Worm (Caenorhabditis elegans) whole organism, young adult: ENCODE measurements around the gene algn-1.

Experiments used
- B0035.1 ChIP-seq: sonication (generic microtip); optimal IDR thresholded peaks from 2 replicates; lab custom pipeline; 2016; ENCODE audit warnings: missing genetic modification characterization, mild to moderate bottlenecking, missing compliant biosample characterization, missing genotype, missing genetic modification reagents
- B0336.3 ChIP-seq: fragments of 200-800 bp; sonication (Bioruptor generic); IDR thresholded peaks from 2 replicates; pipeline ENCODE4 v1.3.6; 2022; ENCODE audit warnings: missing genetic modification characterization, missing compliant biosample characterization
- C17E4.6 ChIP-seq: fragments of 200-800 bp; sonication (Bioruptor generic); IDR thresholded peaks from 2 replicates; pipeline ENCODE4 v1.3.6; 2022; ENCODE audit warnings: missing genetic modification reagents, missing genetic modification characterization, missing compliant biosample characterization
- D2030.7 ChIP-seq: fragments of 200-800 bp; sonication (Bioruptor generic); IDR thresholded peaks from 2 replicates; pipeline ENCODE4 v1.3.6; 2022; ENCODE audit warnings: missing genetic modification reagents, missing genetic modification characterization, missing compliant biosample characterization
- F57A8.1 ChIP-seq: fragments of 200-800 bp; sonication (Bioruptor generic); optimal IDR thresholded peaks from 2 replicates; lab custom pipeline; 2018; ENCODE audit warnings: mild to moderate bottlenecking, missing genetic modification characterization, moderate library complexity, missing compliant biosample characterization
- Y53G8AR.9 ChIP-seq: fragments of 200-800 bp; sonication (Bioruptor generic); conservative IDR thresholded peaks from 2 replicates; pipeline ENCODE4 v1.3.6; 2022; ENCODE audit warnings: missing genetic modification reagents, missing genetic modification characterization, missing compliant biosample characterization
- Y56A3A.18 ChIP-seq: fragments of 200-800 bp; sonication (Bioruptor generic); IDR thresholded peaks from 2 replicates; pipeline ENCODE4 v1.3.6; 2022; ENCODE audit warnings: missing genetic modification reagents, missing genetic modification characterization, missing compliant biosample characterization
- Y79H2A.3 ChIP-seq: fragments of 200-800 bp; sonication (Bioruptor generic); conservative IDR thresholded peaks from 2 replicates; pipeline ENCODE4 v1.3.6; 2022; ENCODE audit warnings: missing genetic modification reagents, missing genetic modification characterization, missing compliant biosample characterization
- akir-1 ChIP-seq: fragments of 200-800 bp; sonication (Bioruptor generic); optimal IDR thresholded peaks from 2 replicates; lab custom pipeline; 2018; ENCODE audit warnings: mild to moderate bottlenecking, missing genetic modification characterization, moderate library complexity, missing compliant biosample characterization
- ama-1 ChIP-seq, 3 experiments: fragments of 150-350 bp in 1 of 3; sonication (generic microtip) in 2 of 3; optimal IDR thresholded peaks; 2 replicates each; lab custom pipeline; 2014 to 2018; ENCODE audit warnings: missing biosample characterization in 2 of 3, missing genetic modification characterization in 2 of 3, missing genetic modification reagents in 2 of 3
- attf-3 ChIP-seq: fragments of 200-800 bp; sonication (Bioruptor generic); conservative IDR thresholded peaks from 2 replicates; pipeline ENCODE4 v1.3.6; 2022; ENCODE audit warnings: missing genetic modification reagents, missing genetic modification characterization, missing compliant biosample characterization
- ccch-3 ChIP-seq: fragments of 200-800 bp; sonication (Bioruptor generic); optimal IDR thresholded peaks from 2 replicates; lab custom pipeline; 2018; ENCODE audit warnings: mild to moderate bottlenecking, missing genetic modification characterization, missing compliant biosample characterization
- ceh-27 ChIP-seq: fragments of 200-800 bp; sonication (Bioruptor generic); optimal IDR thresholded peaks from 2 replicates; lab custom pipeline; 2018; ENCODE audit warnings: mild to moderate bottlenecking, missing genetic modification characterization, moderate library complexity, missing compliant biosample characterization
- ceh-79 ChIP-seq: sonication (generic microtip); optimal IDR thresholded peaks from 2 replicates; lab custom pipeline; 2017; ENCODE audit warnings: mild to moderate bottlenecking, missing genetic modification characterization, missing compliant biosample characterization
- dox-1 ChIP-seq: fragments of 200-800 bp; sonication (Bioruptor generic); IDR thresholded peaks from 2 replicates; pipeline ENCODE4 v1.3.6; 2022; ENCODE audit warnings: missing genetic modification reagents, missing genetic modification characterization, missing compliant biosample characterization
- efl-1 ChIP-seq: fragments of 150-350 bp; optimal IDR thresholded peaks from 2 replicates; lab custom pipeline; 2014; ENCODE audit warnings: missing biosample characterization, missing genetic modification reagents, missing genetic modification characterization
- ets-4 ChIP-seq: fragments of 200-800 bp; sonication (Bioruptor generic); optimal IDR thresholded peaks from 2 replicates; lab custom pipeline; 2018; ENCODE audit warnings: mild to moderate bottlenecking, missing genetic modification characterization, missing compliant biosample characterization
- gei-17 ChIP-seq: fragments of 200-800 bp; sonication (Bioruptor generic); optimal IDR thresholded peaks from 2 replicates; lab custom pipeline; 2018; ENCODE audit warnings: mild to moderate bottlenecking, missing genetic modification characterization, missing compliant biosample characterization
- him-1 ChIP-seq: sonication (generic microtip); optimal IDR thresholded peaks from 2 replicates; lab custom pipeline; 2016; ENCODE audit warnings: missing genotype, missing genetic modification reagents, missing genetic modification characterization, missing compliant biosample characterization
- hmg-20 ChIP-seq: fragments of 200-800 bp; sonication (Bioruptor generic); IDR thresholded peaks from 2 replicates; pipeline ENCODE4 v1.3.6; 2022; ENCODE audit warnings: missing genetic modification reagents, missing genetic modification characterization, missing compliant biosample characterization
- hrde-1 ChIP-seq: sonication (generic microtip); optimal IDR thresholded peaks from 2 replicates; lab custom pipeline; 2016; ENCODE audit warnings: missing genetic modification characterization, mild to moderate bottlenecking, missing compliant biosample characterization, moderate library complexity, missing genotype, missing genetic modification reagents, borderline replicate concordance
- hsf-1 ChIP-seq: fragments of 200-800 bp; sonication (Bioruptor generic); IDR thresholded peaks from 2 replicates; pipeline ENCODE4 v1.3.6; 2022; ENCODE audit warnings: missing genetic modification reagents, missing genetic modification characterization, missing compliant biosample characterization
- lin-54 ChIP-seq: fragments of 200-800 bp; sonication (Bioruptor generic); optimal IDR thresholded peaks from 2 replicates; lab custom pipeline; 2018; ENCODE audit warnings: mild to moderate bottlenecking, missing genetic modification characterization, missing compliant biosample characterization
- lir-1 ChIP-seq: fragments of 200-800 bp; sonication (Bioruptor generic); conservative IDR thresholded peaks from 2 replicates; pipeline ENCODE4 v1.3.6; 2022; ENCODE audit warnings: missing genetic modification reagents, missing genetic modification characterization, missing compliant biosample characterization
- lsl-1 ChIP-seq: fragments of 200-800 bp; sonication (Bioruptor generic); optimal IDR thresholded peaks from 2 replicates; lab custom pipeline; 2018; ENCODE audit warnings: mild to moderate bottlenecking, missing genetic modification characterization, moderate library complexity, missing compliant biosample characterization
- madf-6 ChIP-seq: fragments of 200-800 bp; sonication (Bioruptor generic); IDR thresholded peaks from 2 replicates; pipeline ENCODE4 v1.3.6; 2022; ENCODE audit warnings: missing genetic modification reagents, missing genetic modification characterization, missing compliant biosample characterization
- mcd-1 ChIP-seq: fragments of 200-800 bp; sonication (Bioruptor generic); IDR thresholded peaks from 2 replicates; pipeline ENCODE4 v1.3.6; 2022; ENCODE audit warnings: missing genetic modification reagents, missing genetic modification characterization, missing compliant biosample characterization
- rec-8 ChIP-seq, 2 experiments: sonication (generic microtip); optimal IDR thresholded peaks; 2 replicates each; lab custom pipeline; 2016; ENCODE audit warnings: mild to moderate bottlenecking in 2 of 2, missing genetic modification characterization in 2 of 2, missing genetic modification reagents in 2 of 2, missing genotype in 2 of 2, missing biosample characterization in 1 of 2, missing compliant biosample characterization in 1 of 2, moderate library complexity in 1 of 2
- sdz-38 ChIP-seq: sonication (generic microtip); optimal IDR thresholded peaks from 2 replicates; lab custom pipeline; 2016; ENCODE audit warnings: missing genotype, missing genetic modification characterization, missing compliant biosample characterization
- snpc-3.4 ChIP-seq: sonication (generic microtip); optimal IDR thresholded peaks from 2 replicates; lab custom pipeline; 2017; ENCODE audit warnings: missing genetic modification characterization, mild to moderate bottlenecking, missing compliant biosample characterization, antibody characterized with exemption, moderate library complexity, missing genotype, missing genetic modification reagents
- tbx-9 ChIP-seq: sonication (generic microtip); optimal IDR thresholded peaks from 2 replicates; lab custom pipeline; 2016; ENCODE audit warnings: borderline replicate concordance, missing genetic modification characterization, inconsistent platforms, missing compliant biosample characterization
- unc-130 ChIP-seq: sonication (generic microtip); optimal IDR thresholded peaks from 2 replicates; lab custom pipeline; 2016; ENCODE audit warnings: missing genetic modification reagents, missing genetic modification characterization, missing compliant biosample characterization
- xnd-1 ChIP-seq: sonication (generic microtip); optimal IDR thresholded peaks from 2 replicates; lab custom pipeline; 2016; ENCODE audit warnings: missing genotype, missing genetic modification reagents, missing genetic modification characterization, missing compliant biosample characterization
- zfh-2 ChIP-seq: fragments of 200-800 bp; sonication (Bioruptor generic); conservative IDR thresholded peaks from 2 replicates; pipeline ENCODE4 v1.3.6; 2022; ENCODE audit warnings: missing genetic modification reagents, missing genetic modification characterization, missing compliant biosample characterization
- ztf-18 ChIP-seq: sonication (generic microtip); optimal IDR thresholded peaks from 2 replicates; lab custom pipeline; 2016; ENCODE audit warnings: missing genotype, mild to moderate bottlenecking, missing genetic modification characterization, missing compliant biosample characterization
- ztf-22 ChIP-seq: fragments of 200-800 bp; sonication (Bioruptor generic); optimal IDR thresholded peaks from 2 replicates; lab custom pipeline; 2018; ENCODE audit warnings: mild to moderate bottlenecking, missing genetic modification characterization, moderate library complexity, missing compliant biosample characterization

algn-1 gene

ce11 chrIII:6436308-6436707, 23.6 kb upstream of the algn-1 start, which contains the start of gene C05D11.1:
Gene C05D11.1 (plus strand): TSS chrIII:6436608.
- TF ChIP-seq ets-4 (no peak), rec-8 (tag; optimal IDR thresholded peaks at IDR 0.05; lab: Kevin White, UChicago) (no peak), snpc-3.4 (tag; lab: Kevin White, UChicago) (no peak), dox-1 (GFP tag; lab: Robert Waterston, UW) (no peak), lir-1 (GFP tag; lab: Robert Waterston, UW) (no peak)

ce11 chrIII:6439854-6440253, 20.1 kb upstream of the algn-1 start:
- TF ChIP-seq C17E4.6 (GFP tag; lab: Robert Waterston, UW) (0 out of 2 replicates have a peak, but pooled peaks have one; percentile 46), lin-54 (GFP tag; lab: Kevin White, UChicago) (peak; percentile 19), ama-1 (optimal IDR thresholded peaks at IDR 0.05; lab: Kevin White, UChicago) (no peak), ama-1 (GFP tag; optimal IDR thresholded peaks at IDR 0.05; lab: Kevin White, UChicago) (no peak), B0336.3 (GFP tag; lab: Robert Waterston, UW) (0 out of 2 replicates have a peak, but pooled peaks have one; percentile 29), lsl-1 (GFP tag; lab: Kevin White, UChicago) (peak; percentile 32), attf-3 (GFP tag; lab: Robert Waterston, UW) (no peak), akir-1 (GFP tag; lab: Kevin White, UChicago) (no peak), hsf-1 (GFP tag; lab: Robert Waterston, UW) (0 out of 2 replicates have a peak, but pooled peaks have one; percentile 52), ceh-27 (GFP tag; lab: Kevin White, UChicago) (no peak), Y53G8AR.9 (GFP tag; lab: Robert Waterston, UW) (peak; percentile 41; the same call in 1 of the 2 replicates), zfh-2 (GFP tag; lab: Robert Waterston, UW) (no peak), Y79H2A.3 (GFP tag; lab: Robert Waterston, UW) (0 out of 2 replicates have a peak, but pooled peaks have one; percentile 25), ceh-79 (tag; lab: Kevin White, UChicago) (no peak), hmg-20 (GFP tag; lab: Robert Waterston, UW) (no peak), him-1 (tag; lab: Kevin White, UChicago) (peak; percentile 84), snpc-3.4 (tag; lab: Kevin White, UChicago) (peak; percentile 55), madf-6 (GFP tag; lab: Robert Waterston, UW) (0 out of 2 replicates have a peak, but pooled peaks have one; percentile 25), sdz-38 (tag; lab: Kevin White, UChicago) (no peak), unc-130 (GFP tag; lab: Kevin White, UChicago) (peak; percentile 41), mcd-1 (GFP tag; lab: Robert Waterston, UW) (no peak), F57A8.1 (no peak), Y56A3A.18 (GFP tag; lab: Robert Waterston, UW) (peak; percentile 14; the same call in 1 of the 2 replicates), xnd-1 (tag; lab: Kevin White, UChicago) (peak; percentile 1), ccch-3 (GFP tag; lab: Kevin White, UChicago) (no peak), D2030.7 (GFP tag; lab: Robert Waterston, UW) (peak; percentile 43; the same call in 1 of the 2 replicates), tbx-9 (tag; lab: Kevin White, UChicago) (no peak), hrde-1 (tag; lab: Kevin White, UChicago) (peak; percentile 40), gei-17 (no peak), ztf-18 (tag; lab: Kevin White, UChicago) (no peak), efl-1 (GFP tag; lab: Kevin White, UChicago) (no peak), ztf-22 (GFP tag; lab: Kevin White, UChicago) (no peak), B0035.1 (no peak)
